Worm (Caenorhabditis elegans) whole organism, L1 larva: ENCODE results near the gene W03A5.6.

ENCODE experiments used
- Y116A8C.19 ChIP-seq: sonication (generic microtip); optimal IDR thresholded peaks from 2 replicates; lab custom pipeline; 2016; ENCODE audit warnings: missing compliant biosample characterization, missing genetic modification characterization, borderline replicate concordance
- ama-1 ChIP-seq: fragments of 150-350 bp; optimal IDR thresholded peaks from 2 replicates; lab custom pipeline; 2014
- ceh-63 ChIP-seq: fragments of 200-800 bp; sonication (Bioruptor generic); optimal IDR thresholded peaks from 2 replicates; lab custom pipeline; 2018; ENCODE audit warnings: mild to moderate bottlenecking, missing genetic modification characterization, missing compliant biosample characterization
- ceh-8 ChIP-seq: fragments of 200-800 bp; sonication (Bioruptor generic); optimal IDR thresholded peaks from 2 replicates; lab custom pipeline; 2018; ENCODE audit warnings: mild to moderate bottlenecking, missing genetic modification characterization, moderate library complexity, missing compliant biosample characterization
- ceh-82 ChIP-seq, 3 experiments: fragments of 150-350 bp in 1 of 3; sonication (generic microtip) in 2 of 3; optimal IDR thresholded peaks; 2 replicates each; lab custom pipeline; 2014 to 2017; ENCODE audit warnings: missing biosample characterization in 3 of 3, missing genetic modification characterization in 3 of 3
- ceh-88 ChIP-seq: fragments of 200-800 bp; sonication (Bioruptor generic); IDR thresholded peaks from 2 replicates; pipeline ENCODE4 v1.3.6; 2022; ENCODE audit warnings: missing genetic modification characterization, missing compliant biosample characterization
- ces-1 ChIP-seq: fragments of 150-350 bp; optimal IDR thresholded peaks from 2 replicates; lab custom pipeline; 2014; ENCODE audit warnings: missing biosample characterization, missing genetic modification reagents, missing genetic modification characterization
- dsc-1 ChIP-seq: sonication (generic microtip); optimal IDR thresholded peaks from 2 replicates; lab custom pipeline; 2016; ENCODE audit warnings: mild to moderate bottlenecking, missing genetic modification characterization, missing compliant biosample characterization
- efl-1 ChIP-seq, 4 experiments: fragments of 150-350 bp; optimal IDR thresholded peaks in 3 of 4; peaks in 1 of 4; 1 replicate in 1 of 4; 2 replicates in 3 of 4; lab custom pipeline; 2014; ENCODE audit warnings: missing biosample characterization in 2 of 4, missing genetic modification characterization in 2 of 4, missing genetic modification reagents in 2 of 4
- efl-3 ChIP-seq: fragments of 200-800 bp; sonication (Bioruptor generic); optimal IDR thresholded peaks from 2 replicates; lab custom pipeline; 2018; ENCODE audit warnings: mild to moderate bottlenecking, missing genetic modification characterization, missing compliant biosample characterization
- elt-2 ChIP-seq: sonication (generic microtip); optimal IDR thresholded peaks from 2 replicates; lab custom pipeline; 2016; ENCODE audit warnings: missing genetic modification characterization, mild to moderate bottlenecking, inconsistent platforms, missing compliant biosample characterization, missing genetic modification reagents
- irx-1 ChIP-seq: sonication (generic microtip); optimal IDR thresholded peaks from 2 replicates; lab custom pipeline; 2016; ENCODE audit warnings: missing genetic modification characterization, missing compliant biosample characterization
- isw-1 ChIP-seq: fragments of 200-800 bp; sonication (Bioruptor generic); IDR thresholded peaks from 2 replicates; pipeline ENCODE4 v1.3.6; 2022; ENCODE audit warnings: missing genetic modification characterization, missing compliant biosample characterization
- lin-15B ChIP-seq: fragments of 150-350 bp; sonication (generic microtip); optimal IDR thresholded peaks from 3 replicates; lab custom pipeline; 2014; ENCODE audit warnings: missing biosample characterization, missing genetic modification characterization
- lin-39 ChIP-seq: fragments of 150-350 bp; optimal IDR thresholded peaks from 2 replicates; lab custom pipeline; 2014; ENCODE audit warnings: missing biosample characterization, missing genetic modification reagents, missing genetic modification characterization
- lir-3 ChIP-seq: sonication (generic microtip); optimal IDR thresholded peaks from 2 replicates; lab custom pipeline; 2016; ENCODE audit warnings: mild to moderate bottlenecking, missing genetic modification characterization, moderate library complexity, missing compliant biosample characterization; ENCODE audit not compliant: poor library complexity
- lsy-2 ChIP-seq, 2 experiments: fragments of 150-350 bp; optimal IDR thresholded peaks; 2 replicates each; lab custom pipeline; 2014; ENCODE audit warnings: missing biosample characterization in 2 of 2, missing genetic modification characterization in 2 of 2
- mdl-1 ChIP-seq, 2 experiments: fragments of 150-350 bp; optimal IDR thresholded peaks; 2 replicates each; lab custom pipeline; 2014 to 2017; ENCODE audit warnings: missing biosample characterization in 2 of 2, missing genetic modification characterization in 2 of 2, inconsistent platforms in 1 of 2
- nhr-19 ChIP-seq: fragments of 200-800 bp; sonication (Bioruptor generic); conservative IDR thresholded peaks from 2 replicates; pipeline ENCODE4 v1.3.6; 2022; ENCODE audit warnings: missing genetic modification characterization, missing compliant biosample characterization
- nhr-237 ChIP-seq: fragments of 150-350 bp; optimal IDR thresholded peaks from 2 replicates; lab custom pipeline; 2014; ENCODE audit warnings: missing biosample characterization, missing genetic modification characterization
- nhr-28 ChIP-seq: fragments of 150-350 bp; optimal IDR thresholded peaks from 2 replicates; lab custom pipeline; 2014; ENCODE audit warnings: missing biosample characterization, missing genetic modification characterization
- nhr-85 ChIP-seq: sonication (generic microtip); peaks from one replicate; lab custom pipeline; 2016; ENCODE audit warnings: missing genetic modification characterization, inconsistent platforms, missing compliant biosample characterization
- nhr-90 ChIP-seq: sonication (generic microtip); optimal IDR thresholded peaks from 2 replicates; lab custom pipeline; 2016; ENCODE audit warnings: mild to moderate bottlenecking, missing genetic modification characterization, missing compliant biosample characterization; ENCODE audit not compliant: poor library complexity
- pag-3 ChIP-seq: sonication (generic microtip); optimal IDR thresholded peaks from 2 replicates; lab custom pipeline; 2017; ENCODE audit warnings: missing genetic modification characterization, mild to moderate bottlenecking, missing compliant biosample characterization, antibody characterized with exemption, borderline replicate concordance; ENCODE audit not compliant: insufficient read depth
- rnt-1 ChIP-seq: sonication (generic microtip); optimal IDR thresholded peaks from 2 replicates; lab custom pipeline; 2016; ENCODE audit warnings: mild to moderate bottlenecking, missing genetic modification characterization, moderate library complexity, missing compliant biosample characterization
- swsn-7 ChIP-seq: sonication (generic microtip); optimal IDR thresholded peaks from 2 replicates; lab custom pipeline; 2016; ENCODE audit warnings: missing genetic modification characterization, missing compliant biosample characterization
- unc-30 ChIP-seq: sonication (generic microtip); optimal IDR thresholded peaks from 2 replicates; lab custom pipeline; 2017; ENCODE audit warnings: missing biosample characterization, missing genetic modification characterization
- unc-86 ChIP-seq: sonication (generic microtip); optimal IDR thresholded peaks from 2 replicates; lab custom pipeline; 2016; ENCODE audit warnings: missing genetic modification characterization, missing compliant biosample characterization
- unc-98 ChIP-seq: fragments of 200-800 bp; sonication (Bioruptor generic); IDR thresholded peaks from 2 replicates; pipeline ENCODE4 v1.3.6; 2022; ENCODE audit warnings: missing genetic modification characterization, missing compliant biosample characterization
- zag-1 ChIP-seq: fragments of 150-350 bp; optimal IDR thresholded peaks from 2 replicates; lab custom pipeline; 2014; ENCODE audit warnings: missing biosample characterization, missing genetic modification characterization

W03A5.6 gene

ce11 chrIII:5404998-5405397, 35.4 kb downstream of the W03A5.6 start:
- TF ChIP-seq elt-2 (tag; lab: Kevin White, UChicago) (no peak), irx-1 (tag; lab: Kevin White, UChicago) (no peak), dsc-1 (tag; lab: Kevin White, UChicago) (no peak), ceh-63 (no peak), nhr-28 (tag; lab: Kevin White, UChicago) (no peak), ama-1 (lab: Kevin White, UChicago) (no peak), unc-86 (tag; lab: Kevin White, UChicago) (no peak), Y116A8C.19 (no peak), rnt-1 (tag; lab: Kevin White, UChicago) (no peak)

ce11 chrIII:5402419-5402818, 38.0 kb downstream of the W03A5.6 start:
- TF ChIP-seq elt-2 (tag; lab: Kevin White, UChicago) (no peak), zag-1 (tag; lab: Kevin White, UChicago) (no peak), lsy-2 (tag; optimal IDR thresholded peaks at IDR 0.05; lab: Kevin White, UChicago) (no peak), efl-3 (GFP tag; lab: Kevin White, UChicago) (no peak), nhr-19 (no peak), dsc-1 (tag; lab: Kevin White, UChicago) (no peak), efl-1 (optimal IDR thresholded peaks at IDR 0.05; lab: Kevin White, UChicago) (no peak), efl-1 (GFP tag; optimal IDR thresholded peaks at IDR 0.05 in 1 of 2; lab: Kevin White, UChicago) (peak in 1 of 2 experiments; percentile 1), rnt-1 (tag; lab: Kevin White, UChicago) (no peak)

- TF ChIP-seq efl-1 (optimal IDR thresholded peaks at IDR 0.05; lab: Kevin White, UChicago) (no peak), efl-1 (GFP tag; optimal IDR thresholded peaks at IDR 0.05 in 1 of 2; lab: Kevin White, UChicago) (peak in 1 of 2 experiments; percentile 62), efl-3 (GFP tag; lab: Kevin White, UChicago) (no peak)
Observed at ce11 chrIII:5395746-5396145, 44.7 kb downstream of the W03A5.6 start.

ce11 chrIII:5389365-5389764, 51.1 kb downstream of the W03A5.6 start:
- TF ChIP-seq nhr-85 (tag; lab: Kevin White, UChicago) (no peak), lin-39 (tag; lab: Kevin White, UChicago) (no peak)
- TF ChIP-seq, all 84 proteins: peak for 0

ce11 chrIII:5388113-5388512, 52.3 kb downstream of the W03A5.6 start:
- TF ChIP-seq mdl-1 (tag; optimal IDR thresholded peaks at IDR 0.05; lab: Kevin White, UChicago) (no peak), elt-2 (tag; lab: Kevin White, UChicago) (no peak), lir-3 (tag; lab: Kevin White, UChicago) (no peak), pag-3 (no peak), nhr-90 (tag; lab: Kevin White, UChicago) (no peak), unc-30 (tag; lab: Kevin White, UChicago) (no peak), ceh-88 (GFP tag; lab: Robert Waterston, UW) (no peak), isw-1 (GFP tag; lab: Robert Waterston, UW) (no peak), ceh-8 (no peak), swsn-7 (no peak)
- TF ChIP-seq, all 84 proteins: peak for 0

- TF ChIP-seq ceh-82 (tag; optimal IDR thresholded peaks at IDR 0.05; lab: Kevin White, UChicago) (no peak), unc-98 (GFP tag; lab: Robert Waterston, UW) (no peak), lin-15B (tag; lab: Kevin White, UChicago) (no peak), ces-1 (GFP tag; lab: Kevin White, UChicago) (no peak), unc-30 (tag; lab: Kevin White, UChicago) (no peak)
Observed at ce11 chrIII:5385315-5385714, 55.1 kb downstream of the W03A5.6 start, which contains the start of gene Y32H12A.7. Y32H12A.7 (minus strand) TSS chrIII:5385415.

ce11 chrIII:5382073-5382472, 58.4 kb downstream of the W03A5.6 start, which contains the start of gene Y32H12A.6:
Y32H12A.6 (minus strand) TSS chrIII:5382173.
- no peak for TF ChIP-seq zag-1 (tag; lab: Kevin White, UChicago)
- no peak for TF ChIP-seq nhr-237 (tag; lab: Kevin White, UChicago)
- no peak for TF ChIP-seq Y116A8C.19
